Worm (Caenorhabditis elegans) whole organism, L2 larva: ENCODE measurements around the gene ccch-3.

ENCODE experiments used
- Y55F3AM.14 ChIP-seq: fragments of 200-800 bp; sonication (Bioruptor generic); optimal IDR thresholded peaks from 2 replicates; lab custom pipeline; 2018; ENCODE audit warnings: mild to moderate bottlenecking, missing genetic modification characterization, missing compliant biosample characterization
- aly-2 ChIP-seq: fragments of 150-350 bp; optimal IDR thresholded peaks from 2 replicates; lab custom pipeline; 2014; ENCODE audit warnings: missing biosample characterization, missing genetic modification characterization
- ceh-16 ChIP-seq: fragments of 150-350 bp; optimal IDR thresholded peaks from 2 replicates; lab custom pipeline; 2014; ENCODE audit warnings: missing biosample characterization, missing genetic modification characterization
- elt-3 ChIP-seq: sonication (generic microtip); optimal IDR thresholded peaks from 2 replicates; lab custom pipeline; 2017; ENCODE audit warnings: missing biosample characterization, missing genetic modification characterization
- lin-39 ChIP-seq: fragments of 150-350 bp; optimal IDR thresholded peaks from 2 replicates; lab custom pipeline; 2014; ENCODE audit warnings: missing biosample characterization, missing genetic modification reagents, missing genetic modification characterization
- lsy-2 ChIP-seq, 2 experiments: fragments of 150-350 bp in 1 of 2; sonication (generic microtip) in 1 of 2; optimal IDR thresholded peaks; 2 replicates each; lab custom pipeline; 2014 to 2017; ENCODE audit warnings: missing biosample characterization in 2 of 2, missing genetic modification characterization in 2 of 2
- mdl-1 ChIP-seq, 2 experiments: fragments of 150-350 bp in 1 of 2; sonication (generic microtip) in 1 of 2; optimal IDR thresholded peaks; 2 replicates each; lab custom pipeline; 2017; ENCODE audit warnings: missing biosample characterization in 2 of 2, missing genetic modification characterization in 2 of 2
- nhr-10 ChIP-seq: sonication (generic microtip); optimal IDR thresholded peaks from 2 replicates; lab custom pipeline; 2017; ENCODE audit warnings: missing biosample characterization, missing genetic modification characterization
- nhr-23 ChIP-seq: fragments of 150-350 bp; optimal IDR thresholded peaks from 2 replicates; lab custom pipeline; 2014; ENCODE audit warnings: missing biosample characterization, missing genetic modification reagents, missing genetic modification characterization
- sem-4 ChIP-seq: fragments of 150-350 bp; optimal IDR thresholded peaks from 2 replicates; lab custom pipeline; 2014; ENCODE audit warnings: missing biosample characterization, missing genetic modification reagents, missing genetic modification characterization
- sma-9 ChIP-seq, 2 experiments: fragments of 150-350 bp in 1 of 2; sonication (generic microtip) in 1 of 2; optimal IDR thresholded peaks; 2 replicates each; lab custom pipeline; 2014 to 2016; ENCODE audit warnings: missing genetic modification characterization in 2 of 2, mild to moderate bottlenecking in 1 of 2, missing biosample characterization in 1 of 2, missing compliant biosample characterization in 1 of 2, missing genetic modification reagents in 1 of 2, moderate library complexity in 1 of 2
- snpc-4 ChIP-seq: fragments of 150-350 bp; optimal IDR thresholded peaks from 2 replicates; lab custom pipeline; 2014; ENCODE audit warnings: missing biosample characterization, missing genetic modification characterization
- ztf-4 ChIP-seq: fragments of 150-350 bp; optimal IDR thresholded peaks from 2 replicates; lab custom pipeline; 2014; ENCODE audit warnings: missing biosample characterization, missing genetic modification characterization

ce11 chrV:12632048-12632447, 27.4 kb downstream of the ccch-3 start, which contains the start of gene srx-113:
- TF ChIP-seq nhr-23 (tag; lab: Kevin White, UChicago) (no peak), nhr-10 (no peak), Y55F3AM.14 (no peak), snpc-4 (tag; lab: Kevin White, UChicago) (no peak), sma-9 (GFP tag; optimal IDR thresholded peaks at IDR 0.05; lab: Kevin White, UChicago) (no peak), sma-9 (tag; optimal IDR thresholded peaks at IDR 0.05; lab: Kevin White, UChicago) (no peak), lin-39 (tag; lab: Kevin White, UChicago) (no peak), aly-2 (tag; lab: Kevin White, UChicago) (no peak), elt-3 (tag; lab: Kevin White, UChicago) (no peak), ceh-16 (tag; lab: Kevin White, UChicago) (no peak), sem-4 (tag; lab: Kevin White, UChicago) (no peak), mdl-1 (tag; optimal IDR thresholded peaks at IDR 0.05; lab: Kevin White, UChicago) (no peak), lsy-2 (tag; optimal IDR thresholded peaks at IDR 0.05; lab: Kevin White, UChicago) (no peak), ztf-4 (no peak)
